Worm (Caenorhabditis elegans) whole organism, early embryonic: Measurements from ENCODE around the gene C27B7.6.

ENCODE experiments used
- ceh-36 ChIP-seq: sonication (generic microtip); optimal IDR thresholded peaks from 2 replicates; lab custom pipeline; 2016; ENCODE audit warnings: missing genetic modification characterization, inconsistent platforms, missing compliant biosample characterization
- tra-4 ChIP-seq: sonication (generic microtip); optimal IDR thresholded peaks from 2 replicates; lab custom pipeline; 2017; ENCODE audit warnings: missing genetic modification characterization, missing compliant biosample characterization

ce11 chrIV:8924126-8924525 is 18.0 kb upstream of the C27B7.6 start:
- TF ChIP-seq ceh-36 (tag; lab: Kevin White, UChicago) (no peak), tra-4 (tag; lab: Kevin White, UChicago) (no peak)
